Fruit fly (Drosophila melanogaster) whole organism, embryonic: ENCODE data around the gene Nulp1.

Source experiments
- CG12391 ChIP-seq: fragments of 200-800 bp; sonication (Bioruptor generic); optimal IDR thresholded peaks from 3 replicates; lab custom pipeline; 2018; ENCODE audit warnings: missing biosample characterization, mild to moderate bottlenecking, missing genetic modification characterization, moderate library complexity
- seq ChIP-seq: fragments of 200-800 bp; sonication (Bioruptor generic); IDR thresholded peaks from 2 replicates; pipeline ENCODE4 v1.3.6; 2022; ENCODE audit warnings: missing biosample characterization, missing genetic modification characterization

dm6 chr3L:8108886-8109285, 1.3 kb upstream of the Nulp1 start, which contains the start of gene fan:
- TF ChIP-seq seq (GFP tag; lab: Robert Waterston, UW) (no peak), CG12391 (tag; lab: Kevin White, UChicago) (no peak)
